Fruit fly (Drosophila melanogaster) whole organism, adult: ENCODE data around the gene CG10602.

Experiments
- CG11617 ChIP-seq: fragments of 200-800 bp; sonication (Bioruptor generic); optimal IDR thresholded peaks from 2 replicates; lab custom pipeline; 2017; ENCODE audit warnings: mild to moderate bottlenecking, missing biosample characterization, missing genetic modification reagents, missing genetic modification characterization
- CG12768 ChIP-seq: fragments of 200-800 bp; sonication (Bioruptor generic); optimal IDR thresholded peaks from 2 replicates; lab custom pipeline; 2017; ENCODE audit warnings: missing biosample characterization, missing genetic modification characterization, mild to moderate bottlenecking, moderate library complexity, missing genetic modification reagents
- CG14711 ChIP-seq: fragments of 200-800 bp; sonication (Bioruptor generic); optimal IDR thresholded peaks from 2 replicates; lab custom pipeline; 2018; ENCODE audit warnings: missing biosample characterization, mild to moderate bottlenecking, missing genetic modification characterization, moderate library complexity
- CG1620 ChIP-seq: fragments of 200-800 bp; sonication (Bioruptor generic); optimal IDR thresholded peaks from 2 replicates; lab custom pipeline; 2016; ENCODE audit warnings: missing biosample characterization, missing genetic modification characterization
- CG33017 ChIP-seq: fragments of 200-800 bp; sonication (Bioruptor generic); optimal IDR thresholded peaks from 2 replicates; lab custom pipeline; 2018; ENCODE audit warnings: missing biosample characterization, mild to moderate bottlenecking, missing genetic modification characterization, moderate library complexity
- CG5204 ChIP-seq: fragments of 200-800 bp; sonication (Bioruptor generic); optimal IDR thresholded peaks from 2 replicates; lab custom pipeline; 2016; ENCODE audit warnings: missing biosample characterization, missing genetic modification characterization
- CG7045 ChIP-seq: fragments of 200-800 bp; sonication (Bioruptor generic); optimal IDR thresholded peaks from 2 replicates; lab custom pipeline; 2017; ENCODE audit warnings: missing biosample characterization, mild to moderate bottlenecking, missing genetic modification characterization
- CG7101 ChIP-seq: fragments of 200-800 bp; sonication (Bioruptor generic); optimal IDR thresholded peaks from 2 replicates; lab custom pipeline; 2018; ENCODE audit warnings: missing biosample characterization, mild to moderate bottlenecking, missing genetic modification characterization, moderate library complexity
- Clk ChIP-seq: fragments of 200-800 bp; sonication (Bioruptor generic); optimal IDR thresholded peaks from 2 replicates; lab custom pipeline; 2017; ENCODE audit warnings: missing biosample characterization, missing genetic modification characterization
- Crg-1 ChIP-seq: fragments of 200-800 bp; sonication (Bioruptor generic); optimal IDR thresholded peaks from 2 replicates; lab custom pipeline; 2016; ENCODE audit warnings: missing biosample characterization, missing genetic modification characterization
- Hr96 ChIP-seq: fragments of 200-800 bp; sonication (Bioruptor generic); optimal IDR thresholded peaks from 2 replicates; lab custom pipeline; 2016; ENCODE audit warnings: missing biosample characterization, missing genetic modification characterization
- Mnt ChIP-seq: fragments of 200-800 bp; sonication (Bioruptor generic); optimal IDR thresholded peaks from 2 replicates; lab custom pipeline; 2016; ENCODE audit warnings: missing biosample characterization, mild to moderate bottlenecking, missing genetic modification characterization
- bab1 ChIP-seq: fragments of 200-800 bp; sonication (Bioruptor generic); optimal IDR thresholded peaks from 3 replicates; lab custom pipeline; 2019; ENCODE audit warnings: missing biosample characterization, mild to moderate bottlenecking, missing genetic modification characterization, moderate library complexity
- cic ChIP-seq: fragments of 200-800 bp; sonication (Bioruptor generic); optimal IDR thresholded peaks from 2 replicates; lab custom pipeline; 2017; ENCODE audit warnings: missing biosample characterization, mild to moderate bottlenecking, missing genetic modification characterization, moderate library complexity
- cnc ChIP-seq, 2 experiments: fragments of >200 bp; optimal IDR thresholded peaks; 2 replicates each; lab custom pipeline; 2017
- kay ChIP-seq: fragments of 200-800 bp; sonication (Bioruptor generic); peaks from one replicate; lab custom pipeline; 2016; ENCODE audit warnings: missing biosample characterization, missing genetic modification characterization, borderline replicate concordance
- ovo ChIP-seq: fragments of 200-800 bp; sonication (Bioruptor generic); optimal IDR thresholded peaks from 2 replicates; lab custom pipeline; 2016; ENCODE audit warnings: missing biosample characterization, missing genetic modification characterization
- pad ChIP-seq: fragments of 200-800 bp; sonication (Bioruptor generic); optimal IDR thresholded peaks from 3 replicates; lab custom pipeline; 2017; ENCODE audit warnings: missing biosample characterization, missing genetic modification characterization, mild to moderate bottlenecking, moderate library complexity, missing genetic modification reagents
- tj ChIP-seq: fragments of 200-800 bp; sonication (Bioruptor generic); optimal IDR thresholded peaks from 3 replicates; lab custom pipeline; 2017; ENCODE audit warnings: missing biosample characterization, mild to moderate bottlenecking, missing genetic modification characterization, moderate library complexity
- toe ChIP-seq: fragments of 200-800 bp; sonication (Bioruptor generic); optimal IDR thresholded peaks from 2 replicates; lab custom pipeline; 2016; ENCODE audit warnings: missing biosample characterization, missing genetic modification characterization

Gene CG10602

dm6 chr2L:18858661-18859532 is at the start of gene CG10602, which contains the start of gene mRpL13:
Gene CG10602 (minus strand): TSS chr2L:18859248.
Gene mRpL13 (minus strand): TSS chr2L:18859248.
- TF ChIP-seq CG7045 (GFP tag; lab: Kevin White, UChicago) (no peak), Mnt (GFP tag; lab: Kevin White, UChicago) (peak; percentile 7), CG5204 (GFP tag; lab: Kevin White, UChicago) (no peak), CG1620 (GFP tag; lab: Kevin White, UChicago) (peak; percentile 10), bab1 (GFP tag; lab: Kevin White, UChicago) (peak; percentile 31), kay (GFP tag; lab: Kevin White, UChicago) (peak; percentile 79), cic (GFP tag; lab: Kevin White, UChicago) (no peak)

dm6 chr2L:18907491-18907890 is 48.4 kb upstream of the CG10602 start:
- no peak for TF ChIP-seq CG14711 (tag; lab: Kevin White, UChicago)
- TF ChIP-seq ovo (GFP tag; lab: Kevin White, UChicago): no peak
- TF ChIP-seq CG33017 (tag; lab: Kevin White, UChicago): no peak
- TF ChIP-seq bab1 (GFP tag; lab: Kevin White, UChicago): no peak
- TF ChIP-seq Clk (GFP tag; lab: Kevin White, UChicago): no peak
- no peak for TF ChIP-seq CG12768 (GFP tag; lab: Kevin White, UChicago)

DNA sequence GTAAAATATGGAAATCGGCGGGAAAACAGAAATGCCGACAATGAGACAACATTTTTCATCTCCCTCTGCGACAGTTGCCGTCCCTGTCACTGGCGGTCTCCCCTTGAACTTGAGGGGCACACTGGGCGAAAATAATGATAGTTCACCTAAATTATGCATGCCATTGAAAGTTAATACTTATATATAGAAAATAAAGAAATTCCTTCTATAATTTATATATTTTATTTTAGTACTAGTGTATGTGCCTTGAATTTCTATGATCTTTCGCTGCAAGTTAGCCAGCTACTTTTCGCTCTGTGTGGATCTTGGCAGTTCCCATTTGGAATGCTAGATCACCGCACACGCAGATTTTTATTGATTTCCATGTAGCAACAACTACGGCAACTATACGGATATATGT is 47.6 kb upstream of the CG10602 start:
- TF ChIP-seq pad (no peak), kay (GFP tag; lab: Kevin White, UChicago) (no peak), CG7101 (no peak), Mnt (GFP tag; lab: Kevin White, UChicago) (no peak), Clk (GFP tag; lab: Kevin White, UChicago) (no peak), Hr96 (GFP tag; lab: Kevin White, UChicago) (no peak), ovo (GFP tag; lab: Kevin White, UChicago) (no peak), Crg-1 (GFP tag; lab: Kevin White, UChicago) (no peak), cic (GFP tag; lab: Kevin White, UChicago) (no peak), tj (GFP tag; lab: Kevin White, UChicago) (no peak), bab1 (GFP tag; lab: Kevin White, UChicago) (no peak), CG7045 (GFP tag; lab: Kevin White, UChicago) (no peak), CG12768 (GFP tag; lab: Kevin White, UChicago) (no peak), CG11617 (GFP tag; lab: Kevin White, UChicago) (no peak), CG14711 (tag; lab: Kevin White, UChicago) (no peak), CG1620 (GFP tag; lab: Kevin White, UChicago) (no peak), cnc (optimal IDR thresholded peaks at IDR 0.05; lab: Kevin White, UChicago) (no peak), CG33017 (tag; lab: Kevin White, UChicago) (no peak), CG5204 (GFP tag; lab: Kevin White, UChicago) (no peak), toe (GFP tag; lab: Kevin White, UChicago) (no peak)

DNA sequence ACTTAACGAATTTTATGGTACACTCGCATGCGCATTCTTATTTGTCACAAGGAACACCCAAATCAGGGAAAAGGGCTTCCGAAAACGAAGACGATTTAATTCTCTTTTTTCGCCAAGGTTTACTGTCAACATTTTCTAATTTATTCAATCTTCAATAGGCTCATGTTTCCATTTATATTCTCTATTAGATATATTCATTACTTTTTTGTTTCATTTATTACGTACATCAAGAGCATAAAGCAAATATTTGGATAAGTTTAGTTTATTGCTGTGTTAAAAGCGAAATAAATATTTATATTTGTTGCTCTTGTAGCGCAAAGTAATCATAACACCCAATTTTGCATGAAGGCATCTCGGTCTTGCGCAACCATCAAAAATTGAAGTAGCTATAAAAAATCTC is 41.9 kb upstream of the CG10602 start:
- TF ChIP-seq Hr96 (GFP tag; lab: Kevin White, UChicago) (no peak), bab1 (GFP tag; lab: Kevin White, UChicago) (no peak), Crg-1 (GFP tag; lab: Kevin White, UChicago) (no peak), CG12768 (GFP tag; lab: Kevin White, UChicago) (no peak), CG1620 (GFP tag; lab: Kevin White, UChicago) (no peak), tj (GFP tag; lab: Kevin White, UChicago) (no peak)

DNA sequence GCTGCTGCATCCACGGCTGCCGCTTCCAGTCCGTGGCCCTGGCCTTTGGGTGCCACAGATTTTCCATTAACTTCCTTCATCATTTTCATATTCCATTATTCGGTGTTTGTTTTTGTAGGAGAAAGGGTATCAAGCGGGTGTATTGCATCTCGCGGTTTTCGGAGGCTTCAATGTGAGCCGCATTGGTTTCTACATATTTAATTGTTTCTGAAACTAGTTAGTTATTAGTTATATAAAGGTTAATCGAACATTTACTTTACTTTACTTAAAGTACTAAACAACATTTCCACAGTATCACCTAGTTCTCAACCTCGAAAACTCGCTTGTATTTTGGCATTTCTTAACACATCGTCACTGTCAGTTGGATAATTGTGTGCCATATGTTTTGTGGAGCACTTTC is 40.8 kb upstream of the CG10602 start:
- TF ChIP-seq CG12768 (GFP tag; lab: Kevin White, UChicago) (no peak), CG33017 (tag; lab: Kevin White, UChicago) (no peak), cnc (optimal IDR thresholded peaks at IDR 0.05; lab: Kevin White, UChicago) (no peak), toe (GFP tag; lab: Kevin White, UChicago) (no peak), CG7101 (no peak), Hr96 (GFP tag; lab: Kevin White, UChicago) (no peak), kay (GFP tag; lab: Kevin White, UChicago) (no peak), ovo (GFP tag; lab: Kevin White, UChicago) (no peak), Mnt (GFP tag; lab: Kevin White, UChicago) (no peak), tj (GFP tag; lab: Kevin White, UChicago) (no peak), Clk (GFP tag; lab: Kevin White, UChicago) (no peak), CG14711 (tag; lab: Kevin White, UChicago) (no peak), CG7045 (GFP tag; lab: Kevin White, UChicago) (no peak), pad (no peak), bab1 (GFP tag; lab: Kevin White, UChicago) (no peak), CG11617 (GFP tag; lab: Kevin White, UChicago) (no peak), CG1620 (GFP tag; lab: Kevin White, UChicago) (no peak)

- TF ChIP-seq CG5204 (GFP tag; lab: Kevin White, UChicago): no peak
- no peak for TF ChIP-seq Crg-1 (GFP tag; lab: Kevin White, UChicago)
- TF ChIP-seq toe (GFP tag; lab: Kevin White, UChicago): no peak
- TF ChIP-seq Mnt (GFP tag; lab: Kevin White, UChicago): no peak
- no peak for TF ChIP-seq tj (GFP tag; lab: Kevin White, UChicago)
- no peak for TF ChIP-seq CG1620 (GFP tag; lab: Kevin White, UChicago)
- TF ChIP-seq CG12768 (GFP tag; lab: Kevin White, UChicago): no peak
- no peak for TF ChIP-seq kay (GFP tag; lab: Kevin White, UChicago)
- no peak for TF ChIP-seq CG7045 (GFP tag; lab: Kevin White, UChicago)
- no peak for TF ChIP-seq Hr96 (GFP tag; lab: Kevin White, UChicago)
- TF ChIP-seq CG14711 (tag; lab: Kevin White, UChicago): no peak
- no peak for TF ChIP-seq CG33017 (tag; lab: Kevin White, UChicago)
- no peak for TF ChIP-seq ovo (GFP tag; lab: Kevin White, UChicago)
- TF ChIP-seq cic (GFP tag; lab: Kevin White, UChicago): no peak
- no peak for TF ChIP-seq CG11617 (GFP tag; lab: Kevin White, UChicago)
- TF ChIP-seq pad: no peak
- TF ChIP-seq CG7101: no peak
- no peak for TF ChIP-seq cnc (optimal IDR thresholded peaks at IDR 0.05; lab: Kevin White, UChicago)
- no peak for TF ChIP-seq bab1 (GFP tag; lab: Kevin White, UChicago)
Observed at dm6 chr2L:18899254-18899653, 40.2 kb upstream of the CG10602 start.
